Worm (Caenorhabditis elegans) whole organism, young adult: ENCODE measurements around the gene T26C11.4.

Experiments
- B0336.3 ChIP-seq: fragments of 200-800 bp; sonication (Bioruptor generic); IDR thresholded peaks from 2 replicates; pipeline ENCODE4 v1.3.6; 2022; ENCODE audit warnings: missing genetic modification characterization, missing compliant biosample characterization
- C06A6.2 ChIP-seq: fragments of 200-800 bp; sonication (Bioruptor generic); conservative IDR thresholded peaks from 2 replicates; pipeline ENCODE4 v1.3.6; 2022; ENCODE audit warnings: missing genetic modification characterization, missing compliant biosample characterization
- F10E7.11 ChIP-seq: sonication (generic microtip); optimal IDR thresholded peaks from 2 replicates; lab custom pipeline; 2017; ENCODE audit warnings: mild to moderate bottlenecking, missing genetic modification characterization, moderate library complexity, missing compliant biosample characterization
- F23B12.7 ChIP-seq: sonication (generic microtip); optimal IDR thresholded peaks from 2 replicates; lab custom pipeline; 2017; ENCODE audit warnings: missing genetic modification characterization, mild to moderate bottlenecking, missing compliant biosample characterization, antibody characterized with exemption, moderate library complexity; ENCODE audit not compliant: insufficient read depth
- F33H1.4 ChIP-seq: fragments of 200-800 bp; sonication (Bioruptor generic); IDR thresholded peaks from 2 replicates; pipeline ENCODE4 v1.3.6; 2022; ENCODE audit warnings: missing genetic modification reagents, missing genetic modification characterization, missing compliant biosample characterization
- F52B5.7 ChIP-seq: sonication (generic microtip); optimal IDR thresholded peaks from 2 replicates; lab custom pipeline; 2016; ENCODE audit warnings: mild to moderate bottlenecking, missing genetic modification characterization, missing compliant biosample characterization
- F57A8.1 ChIP-seq: fragments of 200-800 bp; sonication (Bioruptor generic); optimal IDR thresholded peaks from 2 replicates; lab custom pipeline; 2018; ENCODE audit warnings: mild to moderate bottlenecking, missing genetic modification characterization, moderate library complexity, missing compliant biosample characterization
- F57C9.4 ChIP-seq: sonication (generic microtip); optimal IDR thresholded peaks from 2 replicates; lab custom pipeline; 2017; ENCODE audit warnings: mild to moderate bottlenecking, missing genetic modification characterization, missing compliant biosample characterization
- K11D2.4 ChIP-seq: fragments of 200-800 bp; sonication (Bioruptor generic); IDR thresholded peaks from 2 replicates; pipeline ENCODE4 v1.3.6; 2022; ENCODE audit warnings: missing genetic modification reagents, missing genetic modification characterization, missing compliant biosample characterization
- K12H6.12 ChIP-seq: fragments of 200-800 bp; sonication (Bioruptor generic); optimal IDR thresholded peaks from 2 replicates; lab custom pipeline; 2018; ENCODE audit warnings: mild to moderate bottlenecking, missing genetic modification characterization, missing compliant biosample characterization
- T07F8.4 ChIP-seq: sonication (generic microtip); optimal IDR thresholded peaks from 2 replicates; lab custom pipeline; 2016; ENCODE audit warnings: mild to moderate bottlenecking, missing genetic modification characterization, moderate library complexity, missing compliant biosample characterization
- Y56A3A.18 ChIP-seq: fragments of 200-800 bp; sonication (Bioruptor generic); IDR thresholded peaks from 2 replicates; pipeline ENCODE4 v1.3.6; 2022; ENCODE audit warnings: missing genetic modification reagents, missing genetic modification characterization, missing compliant biosample characterization
- ZK185.1 ChIP-seq: sonication (generic microtip); optimal IDR thresholded peaks from 2 replicates; lab custom pipeline; 2016; ENCODE audit warnings: mild to moderate bottlenecking, missing genetic modification characterization, missing compliant biosample characterization; ENCODE audit not compliant: poor library complexity, severe bottlenecking
- akir-1 ChIP-seq: fragments of 200-800 bp; sonication (Bioruptor generic); optimal IDR thresholded peaks from 2 replicates; lab custom pipeline; 2018; ENCODE audit warnings: mild to moderate bottlenecking, missing genetic modification characterization, moderate library complexity, missing compliant biosample characterization
- aptf-2 ChIP-seq: fragments of 200-800 bp; sonication (Bioruptor generic); conservative IDR thresholded peaks from 2 replicates; pipeline ENCODE4 v1.3.6; 2022; ENCODE audit warnings: missing genetic modification reagents, missing genetic modification characterization, missing compliant biosample characterization
- attf-5 ChIP-seq: fragments of 200-800 bp; sonication (Bioruptor generic); optimal IDR thresholded peaks from 2 replicates; lab custom pipeline; 2018; ENCODE audit warnings: mild to moderate bottlenecking, missing genetic modification characterization, missing compliant biosample characterization
- bed-1 ChIP-seq: fragments of 200-800 bp; sonication (Bioruptor generic); IDR thresholded peaks from 2 replicates; pipeline ENCODE4 v1.3.6; 2022; ENCODE audit warnings: missing genetic modification reagents, missing genetic modification characterization, missing compliant biosample characterization
- ceh-27 ChIP-seq: fragments of 200-800 bp; sonication (Bioruptor generic); optimal IDR thresholded peaks from 2 replicates; lab custom pipeline; 2018; ENCODE audit warnings: mild to moderate bottlenecking, missing genetic modification characterization, moderate library complexity, missing compliant biosample characterization
- ceh-79 ChIP-seq: sonication (generic microtip); optimal IDR thresholded peaks from 2 replicates; lab custom pipeline; 2017; ENCODE audit warnings: mild to moderate bottlenecking, missing genetic modification characterization, missing compliant biosample characterization
- chd-7 ChIP-seq: sonication (generic microtip); optimal IDR thresholded peaks from 2 replicates; lab custom pipeline; 2016; ENCODE audit warnings: mild to moderate bottlenecking, missing genetic modification characterization, moderate library complexity, missing compliant biosample characterization
- dpff-1 ChIP-seq: sonication (generic microtip); optimal IDR thresholded peaks from 2 replicates; lab custom pipeline; 2017; ENCODE audit warnings: mild to moderate bottlenecking, missing genetic modification characterization, missing compliant biosample characterization
- egrh-3 ChIP-seq: fragments of 200-800 bp; sonication (Bioruptor generic); IDR thresholded peaks from 2 replicates; pipeline ENCODE4 v1.3.6; 2022; ENCODE audit warnings: missing genetic modification reagents, missing genetic modification characterization, missing compliant biosample characterization
- ekl-4 ChIP-seq: fragments of 200-800 bp; sonication (Bioruptor generic); IDR thresholded peaks from 2 replicates; pipeline ENCODE4 v1.3.6; 2022; ENCODE audit warnings: missing genetic modification reagents, missing genetic modification characterization, missing compliant biosample characterization
- ets-4 ChIP-seq: fragments of 200-800 bp; sonication (Bioruptor generic); optimal IDR thresholded peaks from 2 replicates; lab custom pipeline; 2018; ENCODE audit warnings: mild to moderate bottlenecking, missing genetic modification characterization, missing compliant biosample characterization
- hlh-12 ChIP-seq: sonication (generic microtip); optimal IDR thresholded peaks from 2 replicates; lab custom pipeline; 2016; ENCODE audit warnings: missing genetic modification characterization, missing compliant biosample characterization
- hmg-20 ChIP-seq: fragments of 200-800 bp; sonication (Bioruptor generic); IDR thresholded peaks from 2 replicates; pipeline ENCODE4 v1.3.6; 2022; ENCODE audit warnings: missing genetic modification reagents, missing genetic modification characterization, missing compliant biosample characterization
- lag-1 ChIP-seq: fragments of 200-800 bp; sonication (Bioruptor generic); IDR thresholded peaks from 2 replicates; pipeline ENCODE4 v1.3.6; 2022; ENCODE audit warnings: missing genetic modification reagents, missing genetic modification characterization, missing compliant biosample characterization
- lin-26 ChIP-seq: fragments of 200-800 bp; sonication (Bioruptor generic); IDR thresholded peaks from 2 replicates; pipeline ENCODE4 v1.3.6; 2022; ENCODE audit warnings: missing genetic modification reagents, missing genetic modification characterization, missing compliant biosample characterization
- lir-1 ChIP-seq: fragments of 200-800 bp; sonication (Bioruptor generic); conservative IDR thresholded peaks from 2 replicates; pipeline ENCODE4 v1.3.6; 2022; ENCODE audit warnings: missing genetic modification reagents, missing genetic modification characterization, missing compliant biosample characterization
- lsl-1 ChIP-seq: fragments of 200-800 bp; sonication (Bioruptor generic); optimal IDR thresholded peaks from 2 replicates; lab custom pipeline; 2018; ENCODE audit warnings: mild to moderate bottlenecking, missing genetic modification characterization, moderate library complexity, missing compliant biosample characterization
- madf-10 ChIP-seq: sonication (generic microtip); optimal IDR thresholded peaks from 2 replicates; lab custom pipeline; 2016; ENCODE audit warnings: mild to moderate bottlenecking, missing genetic modification characterization, missing compliant biosample characterization
- madf-6 ChIP-seq: fragments of 200-800 bp; sonication (Bioruptor generic); IDR thresholded peaks from 2 replicates; pipeline ENCODE4 v1.3.6; 2022; ENCODE audit warnings: missing genetic modification reagents, missing genetic modification characterization, missing compliant biosample characterization
- mes-4 ChIP-seq: sonication (generic microtip); optimal IDR thresholded peaks from 2 replicates; lab custom pipeline; 2016; ENCODE audit warnings: missing genotype, missing genetic modification characterization, missing compliant biosample characterization
- nfya-1 ChIP-seq: sonication (generic microtip); optimal IDR thresholded peaks from 2 replicates; lab custom pipeline; 2017; ENCODE audit warnings: antibody characterized with exemption, missing compliant biosample characterization, missing genetic modification characterization, borderline replicate concordance; ENCODE audit not compliant: insufficient read depth
- nhr-90 ChIP-seq: sonication (generic microtip); optimal IDR thresholded peaks from 2 replicates; lab custom pipeline; 2016; ENCODE audit warnings: missing genotype, mild to moderate bottlenecking, missing genetic modification characterization, missing compliant biosample characterization
- snpc-1.1 ChIP-seq: sonication (generic microtip); optimal IDR thresholded peaks from 2 replicates; lab custom pipeline; 2017; ENCODE audit warnings: missing genetic modification characterization, mild to moderate bottlenecking, missing compliant biosample characterization, antibody characterized with exemption, moderate library complexity, missing genotype, missing genetic modification reagents; ENCODE audit not compliant: insufficient read depth
- snpc-1.3 ChIP-seq: sonication (generic microtip); optimal IDR thresholded peaks from 2 replicates; lab custom pipeline; 2017; ENCODE audit warnings: missing genetic modification characterization, mild to moderate bottlenecking, missing compliant biosample characterization, antibody characterized with exemption, moderate library complexity, missing genotype, missing genetic modification reagents; ENCODE audit not compliant: insufficient read depth
- snpc-4 ChIP-seq, 5 experiments: fragments of 150-350 bp in 1 of 5; sonication (generic microtip) in 4 of 5; optimal IDR thresholded peaks; 2 replicates each; lab custom pipeline; 2014 to 2018; ENCODE audit warnings: missing genetic modification characterization in 5 of 5, missing biosample characterization in 3 of 5, antibody characterized with exemption in 2 of 5, mild to moderate bottlenecking in 2 of 5, missing compliant biosample characterization in 2 of 5, missing genotype in 2 of 5, moderate library complexity in 2 of 5, missing genetic modification reagents in 1 of 5
- somi-1 ChIP-seq: fragments of 200-800 bp; sonication (Bioruptor generic); optimal IDR thresholded peaks from 2 replicates; lab custom pipeline; 2018; ENCODE audit warnings: mild to moderate bottlenecking, missing genetic modification characterization, missing compliant biosample characterization
- unc-130 ChIP-seq: sonication (generic microtip); optimal IDR thresholded peaks from 2 replicates; lab custom pipeline; 2016; ENCODE audit warnings: missing genetic modification reagents, missing genetic modification characterization, missing compliant biosample characterization
- zfh-2 ChIP-seq: fragments of 200-800 bp; sonication (Bioruptor generic); conservative IDR thresholded peaks from 2 replicates; pipeline ENCODE4 v1.3.6; 2022; ENCODE audit warnings: missing genetic modification reagents, missing genetic modification characterization, missing compliant biosample characterization
- zim-3 ChIP-seq: sonication (generic microtip); optimal IDR thresholded peaks from 2 replicates; lab custom pipeline; 2017; ENCODE audit warnings: mild to moderate bottlenecking, missing genetic modification characterization, moderate library complexity, missing compliant biosample characterization
- ztf-25 ChIP-seq: fragments of 200-800 bp; sonication (Bioruptor generic); IDR thresholded peaks from 2 replicates; pipeline ENCODE4 v1.3.6; 2022; ENCODE audit warnings: missing genetic modification reagents, missing genetic modification characterization, missing compliant biosample characterization
- ztf-26 ChIP-seq: sonication (generic microtip); optimal IDR thresholded peaks from 2 replicates; lab custom pipeline; 2017; ENCODE audit warnings: missing genetic modification characterization, missing compliant biosample characterization
- ztf-6 ChIP-seq: fragments of 200-800 bp; sonication (Bioruptor generic); IDR thresholded peaks from 2 replicates; pipeline ENCODE4 v1.3.6; 2022; ENCODE audit warnings: missing genetic modification reagents, missing genetic modification characterization, missing compliant biosample characterization

T26C11.4 gene

DNA sequence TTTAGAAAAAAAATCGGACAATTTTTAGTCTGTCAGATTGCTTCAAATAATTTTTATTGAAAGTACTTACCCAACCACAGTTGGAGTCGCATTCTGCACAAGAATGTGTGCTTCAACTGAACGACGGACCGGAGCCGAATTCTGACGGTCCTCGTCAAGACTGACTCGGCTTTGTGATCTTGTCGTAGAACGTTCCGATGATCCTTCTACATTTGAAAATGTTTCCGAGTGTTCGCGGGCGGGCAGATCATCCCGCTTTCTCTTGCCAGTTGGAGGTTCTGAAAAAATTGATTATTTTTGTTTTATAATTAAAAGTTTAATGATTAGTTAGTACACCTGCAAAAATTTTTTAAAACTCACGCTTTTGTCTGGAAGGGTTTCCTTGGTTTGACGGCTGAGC, 2.3 kb upstream of the T26C11.4 start (continued):
- TF ChIP-seq madf-6 (GFP tag; lab: Robert Waterston, UW), result no peak
- no peak for TF ChIP-seq nfya-1 (tag; lab: Kevin White, UChicago)
- TF ChIP-seq C06A6.2, result no peak
- no peak for TF ChIP-seq snpc-1.3
- no peak for TF ChIP-seq mes-4
- no peak for TF ChIP-seq chd-7

DNA sequence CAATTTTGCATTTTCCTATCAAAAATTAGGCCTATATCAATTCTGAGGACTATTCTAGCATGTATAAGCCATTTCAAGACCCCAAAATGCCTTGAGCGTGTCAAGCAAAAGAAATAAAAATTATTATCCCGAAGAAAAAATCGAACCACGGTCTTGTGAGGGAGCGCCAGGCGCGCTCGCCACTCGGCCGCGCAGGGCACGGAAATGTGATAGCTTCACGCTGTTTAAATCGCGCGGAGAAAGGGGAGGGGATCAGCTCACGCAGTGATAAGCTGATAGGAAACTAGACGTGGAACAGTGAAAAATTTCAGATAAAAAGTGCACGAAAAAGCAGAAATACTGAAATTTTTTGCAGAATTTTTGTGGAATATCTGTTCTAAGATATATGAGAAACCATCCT, 7.6 kb downstream of the T26C11.4 start:
- TF ChIP-seq ztf-25 (peak; percentile 76; the same call in 1 of the 2 replicates), lsl-1 (no peak), snpc-1.1 (tag; lab: Kevin White, UChicago) (peak; percentile 62), aptf-2 (no peak), zim-3 (tag; lab: Kevin White, UChicago) (peak; percentile 83), lag-1 (GFP tag; lab: Robert Waterston, UW) (no peak), madf-10 (tag; lab: Kevin White, UChicago) (peak; percentile 69), ets-4 (GFP tag; lab: Kevin White, UChicago) (peak; percentile 37), ztf-26 (tag; lab: Kevin White, UChicago) (peak; percentile 64), F33H1.4 (no peak), hlh-12 (tag; lab: Kevin White, UChicago) (no peak), dpff-1 (tag; lab: Kevin White, UChicago) (no peak), F23B12.7 (tag; lab: Kevin White, UChicago) (peak; percentile 54), snpc-4 (GFP tag; optimal IDR thresholded peaks at IDR 0.05; lab: Kevin White, UChicago) (peak; percentile 56), snpc-4 (tag; optimal IDR thresholded peaks at IDR 0.05; lab: Kevin White, UChicago) (peak in 3 of 4 experiments; percentile 63 to 71 (median 70)), Y56A3A.18 (GFP tag; lab: Robert Waterston, UW) (peak; percentile 76), F52B5.7 (tag; lab: Kevin White, UChicago) (peak; percentile 71), egrh-3 (GFP tag; lab: Robert Waterston, UW) (peak; percentile 59), lir-1 (GFP tag; lab: Robert Waterston, UW) (0 out of 2 replicates have a peak, but pooled peaks have one; percentile 33), ceh-27 (GFP tag; lab: Kevin White, UChicago) (peak; percentile 50), madf-6 (GFP tag; lab: Robert Waterston, UW) (peak; percentile 46; the same call in 1 of the 2 replicates), ceh-79 (tag; lab: Kevin White, UChicago) (peak; percentile 68), somi-1 (GFP tag; lab: Kevin White, UChicago) (peak; percentile 50), lin-26 (GFP tag; lab: Robert Waterston, UW) (peak; percentile 84), mes-4 (peak; percentile 43), akir-1 (GFP tag; lab: Kevin White, UChicago) (no peak), nfya-1 (tag; lab: Kevin White, UChicago) (no peak), K12H6.12 (tag; lab: Kevin White, UChicago) (peak; percentile 5), ZK185.1 (no peak), nhr-90 (tag; lab: Kevin White, UChicago) (peak; percentile 88), attf-5 (GFP tag; lab: Kevin White, UChicago) (peak; percentile 71), ekl-4 (GFP tag; lab: Robert Waterston, UW) (0 out of 2 replicates have a peak, but pooled peaks have one; percentile 32), bed-1 (GFP tag; lab: Robert Waterston, UW) (no peak), B0336.3 (GFP tag; lab: Robert Waterston, UW) (peak; percentile 59; the same call in 1 of the 2 replicates), T07F8.4 (tag; lab: Kevin White, UChicago) (peak; percentile 56), F57A8.1 (GFP tag; lab: Kevin White, UChicago) (peak; percentile 2), zfh-2 (GFP tag; lab: Robert Waterston, UW) (peak; percentile 87), K11D2.4 (peak; percentile 64), unc-130 (GFP tag; lab: Kevin White, UChicago) (peak; percentile 45), F10E7.11 (tag; lab: Kevin White, UChicago) (no peak), ztf-6 (no peak), F57C9.4 (tag; lab: Kevin White, UChicago) (no peak), hmg-20 (GFP tag; lab: Robert Waterston, UW) (0 out of 2 replicates have a peak, but pooled peaks have one; percentile 14)
